Worm (Caenorhabditis elegans): Measurements from ENCODE around the gene C38D4.7.

DNA sequence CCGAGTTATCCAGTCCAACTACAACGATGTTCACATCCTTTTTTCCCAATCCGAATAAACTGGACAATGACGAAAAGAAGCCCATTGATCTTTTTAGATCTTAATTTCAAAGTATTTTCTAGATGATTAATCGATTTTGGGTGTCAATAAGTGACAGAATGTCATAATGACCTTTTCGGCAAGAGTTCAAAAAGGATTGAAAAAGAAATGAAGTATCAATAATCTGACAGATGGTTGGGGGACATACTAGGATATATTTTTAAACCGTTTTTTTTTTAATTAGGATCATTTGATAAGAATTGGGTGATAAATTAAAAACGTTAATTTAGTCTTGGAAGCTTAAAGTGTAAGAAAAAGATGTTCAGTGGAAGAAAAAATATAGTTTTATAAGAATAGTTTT, 3.6 kb upstream of the C38D4.7 start, which contains the start of gene arl-6:
- TF ChIP-seq unc-130 (GFP tag; optimal IDR thresholded peaks at IDR 0.05) (no peak), somi-1 (GFP tag; optimal IDR thresholded peaks at IDR 0.05) (no peak), nfya-2 (GFP tag; IDR thresholded peaks at IDR 0.05) (no peak), lin-40 (tag; optimal IDR thresholded peaks at IDR 0.05) (no peak), F57A8.1 (GFP tag; optimal IDR thresholded peaks at IDR 0.05) (no peak), F37B4.10 (GFP tag; IDR thresholded peaks at IDR 0.05) (no peak), zim-3 (tag; optimal IDR thresholded peaks at IDR 0.05) (no peak), let-526 (GFP tag; IDR thresholded peaks at IDR 0.05) (no peak), lin-35 (GFP tag; optimal IDR thresholded peaks at IDR 0.05) (no peak), T26A5.8 (tag; optimal IDR thresholded peaks at IDR 0.05) (no peak), ztf-28 (GFP tag; IDR thresholded peaks at IDR 0.05) (no peak), aptf-3 (GFP tag; IDR thresholded peaks at IDR 0.05) (no peak), nfya-1 (tag; optimal IDR thresholded peaks at IDR 0.05; ENCODE audit: borderline replicate concordance, insufficient read depth) (no peak)
